Worm (Caenorhabditis elegans): Measurements from ENCODE around the gene fbxa-172.

DNA sequence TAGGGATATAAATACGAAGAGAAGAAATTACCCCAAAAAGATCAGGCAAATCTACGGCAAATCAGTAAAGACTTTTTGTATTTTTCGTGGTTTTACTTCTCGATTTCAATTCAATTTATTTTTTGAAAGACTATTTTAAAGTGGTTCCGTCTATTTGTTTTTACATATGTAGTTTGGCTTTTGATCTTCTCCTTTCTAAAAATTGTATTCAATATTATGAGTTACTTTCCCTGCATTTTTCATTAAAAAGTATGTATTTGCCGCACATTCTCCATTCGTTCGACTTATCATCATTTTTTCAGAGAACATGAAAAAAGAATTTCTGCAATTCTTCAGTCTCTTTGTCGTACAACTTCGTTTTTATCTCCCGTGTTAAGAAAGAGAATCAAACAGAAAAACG, 7.8 kb downstream of the fbxa-172 start, which contains the start of gene C38D9.2:
- no peak for TF ChIP-seq nhr-90 (tag; optimal IDR thresholded peaks at IDR 0.05)
- TF ChIP-seq snpc-3.4 (tag; optimal IDR thresholded peaks at IDR 0.05): no peak
